Worm (Caenorhabditis elegans) whole organism, L1 larva: ENCODE results near the gene ztf-22.

ENCODE experiments used
- ceh-82 ChIP-seq, 3 experiments: fragments of 150-350 bp in 1 of 3; sonication (generic microtip) in 2 of 3; optimal IDR thresholded peaks; 2 replicates each; lab custom pipeline; 2014 to 2017; ENCODE audit warnings: missing biosample characterization in 3 of 3, missing genetic modification characterization in 3 of 3
- ceh-88 ChIP-seq: fragments of 200-800 bp; sonication (Bioruptor generic); IDR thresholded peaks from 2 replicates; pipeline ENCODE4 v1.3.6; 2022; ENCODE audit warnings: missing genetic modification characterization, missing compliant biosample characterization
- dsc-1 ChIP-seq: sonication (generic microtip); optimal IDR thresholded peaks from 2 replicates; lab custom pipeline; 2016; ENCODE audit warnings: mild to moderate bottlenecking, missing genetic modification characterization, missing compliant biosample characterization
- efl-1 ChIP-seq, 4 experiments: fragments of 150-350 bp; optimal IDR thresholded peaks in 3 of 4; peaks in 1 of 4; 1 replicate in 1 of 4; 2 replicates in 3 of 4; lab custom pipeline; 2014; ENCODE audit warnings: missing biosample characterization in 2 of 4, missing genetic modification characterization in 2 of 4, missing genetic modification reagents in 2 of 4
- egl-27 ChIP-seq, 2 experiments: fragments of 150-350 bp in 1 of 2; sonication (generic microtip); optimal IDR thresholded peaks; 3 replicates each; lab custom pipeline; 2017 to 2018; ENCODE audit warnings: missing biosample characterization in 2 of 2, missing genetic modification characterization in 2 of 2, missing genetic modification reagents in 2 of 2
- fos-1 ChIP-seq: fragments of 150-350 bp; optimal IDR thresholded peaks from 2 replicates; lab custom pipeline; 2014; ENCODE audit warnings: missing biosample characterization, missing genetic modification characterization
- ztf-11 ChIP-seq, 2 experiments: sonication (generic microtip); optimal IDR thresholded peaks; 2 replicates each; lab custom pipeline; 2016 to 2017; ENCODE audit warnings: missing genetic modification characterization in 2 of 2, missing biosample characterization in 1 of 2, missing compliant biosample characterization in 1 of 2

- TF ChIP-seq ztf-11 (tag; optimal IDR thresholded peaks at IDR 0.05; lab: Kevin White, UChicago) = no peak
- TF ChIP-seq ceh-88 (GFP tag; lab: Robert Waterston, UW) = no peak
- no peak for TF ChIP-seq ceh-82 (tag; optimal IDR thresholded peaks at IDR 0.05; lab: Kevin White, UChicago)
- TF ChIP-seq egl-27 (tag; optimal IDR thresholded peaks at IDR 0.05; lab: Kevin White, UChicago) = no peak
- TF ChIP-seq dsc-1 (tag; lab: Kevin White, UChicago) = no peak
- TF ChIP-seq fos-1 = no peak
- TF ChIP-seq efl-1 (optimal IDR thresholded peaks at IDR 0.05; lab: Kevin White, UChicago) = no peak
- no peak for TF ChIP-seq efl-1 (GFP tag; optimal IDR thresholded peaks at IDR 0.05 in 1 of 2; lab: Kevin White, UChicago)
Measured at ce11 chrII:13289891-13290290, 4.3 kb upstream of the ztf-22 start.
